Fruit fly (Drosophila melanogaster): ENCODE data around the gene CG32638.

CG32638 gene

dm6 chrX:13172865-13173264 lies 44.3 kb upstream of the CG32638 start:
- no peak for TF ChIP-seq sug (tag; optimal IDR thresholded peaks at IDR 0.05)
- no peak for TF ChIP-seq CG7963 (GFP tag; IDR thresholded peaks at IDR 0.05; ENCODE audit: partially characterized antibody)
- no peak for TF ChIP-seq CG3065 (GFP tag; optimal IDR thresholded peaks at IDR 0.05)
- TF ChIP-seq bigmax (GFP tag; optimal IDR thresholded peaks at IDR 0.05): no peak
- TF ChIP-seq zen (tag; optimal IDR thresholded peaks at IDR 0.05): peak; percentile 15
- no peak for TF ChIP-seq CG10565 (GFP tag; optimal IDR thresholded peaks at IDR 0.05)
- TF ChIP-seq CG11504 (tag; optimal IDR thresholded peaks at IDR 0.05): no peak
- TF ChIP-seq btn (GFP tag; optimal IDR thresholded peaks at IDR 0.05): no peak
- TF ChIP-seq C15 (GFP tag; IDR thresholded peaks at IDR 0.05): no peak
- TF ChIP-seq hkb (optimal IDR thresholded peaks at IDR 0.05): no peak
- TF ChIP-seq hkb (GFP tag; IDR thresholded peaks at IDR 0.05): no peak
- no peak for TF ChIP-seq ken (GFP tag; IDR thresholded peaks at IDR 0.05)
- no peak for TF ChIP-seq Hr39 (optimal IDR thresholded peaks at IDR 0.05)
- no peak for TF ChIP-seq Spps (tag; optimal IDR thresholded peaks at IDR 0.05)
- no peak for TF ChIP-seq lbe (GFP tag; optimal IDR thresholded peaks at IDR 0.05)
- TF ChIP-seq Hr78 (GFP tag; optimal IDR thresholded peaks at IDR 0.05): no peak
- TF ChIP-seq E2f2 (GFP tag; IDR thresholded peaks at IDR 0.05): no peak
- TF ChIP-seq HLH54F (GFP tag; optimal IDR thresholded peaks at IDR 0.05): no peak
- TF ChIP-seq CG15479 (GFP tag; optimal IDR thresholded peaks at IDR 0.05): peak; percentile 70
- no peak for TF ChIP-seq Lhr (GFP tag; optimal IDR thresholded peaks at IDR 0.05)
- no peak for TF ChIP-seq salm (tag; optimal IDR thresholded peaks at IDR 0.05)
- no peak for TF ChIP-seq D19B (GFP tag; optimal IDR thresholded peaks at IDR 0.05)
- peak; percentile 32 for TF ChIP-seq Med (GFP tag)
- TF ChIP-seq Ets97D (GFP tag; optimal IDR thresholded peaks at IDR 0.05): peak; percentile 26
- peak; percentile 68 for TF ChIP-seq CG7271 (tag; optimal IDR thresholded peaks at IDR 0.05)
- TF ChIP-seq CrebB (tag; optimal IDR thresholded peaks at IDR 0.05): no peak

- TF ChIP-seq Mes4 (GFP tag; optimal IDR thresholded peaks at IDR 0.05) (peak; percentile 59), CG9876 (GFP tag; optimal IDR thresholded peaks at IDR 0.05) (peak; percentile 74), CG9609 (GFP tag; optimal IDR thresholded peaks at IDR 0.05) (peak; percentile 69), repo (GFP tag; optimal IDR thresholded peaks at IDR 0.05) (peak; percentile 65), CG13123 (GFP tag; optimal IDR thresholded peaks at IDR 0.05) (peak; percentile 34), chn (GFP tag; optimal IDR thresholded peaks at IDR 0.05) (peak; percentile 55), CG30431 (GFP tag; optimal IDR thresholded peaks at IDR 0.05) (peak; percentile 52), esg (GFP tag; conservative IDR thresholded peaks at IDR 0.05) (peak; percentile 65), CG11723 (GFP tag; optimal IDR thresholded peaks at IDR 0.05) (peak; percentile 55), CG34376 (GFP tag; optimal IDR thresholded peaks at IDR 0.05) (peak; percentile 57), chinmo (GFP tag; IDR thresholded peaks at IDR 0.05; ENCODE audit: partially characterized antibody) (peak; percentile 68; the same call in 1 of the 4 replicates), ftz-f1 (GFP tag; optimal IDR thresholded peaks at IDR 0.05) (no peak), Chrac-16 (GFP tag; optimal IDR thresholded peaks at IDR 0.05) (peak; percentile 62), CTCF (GFP tag; optimal IDR thresholded peaks at IDR 0.05) (peak; percentile 32), dpn (GFP tag; optimal IDR thresholded peaks at IDR 0.05) (peak; percentile 81 to 82), CG10462 (GFP tag; optimal IDR thresholded peaks at IDR 0.05) (peak; percentile 16), nmo (GFP tag; optimal IDR thresholded peaks at IDR 0.05) (peak; percentile 90), CG6175 (GFP tag; IDR thresholded peaks at IDR 0.05) (no peak), chm (GFP tag; IDR thresholded peaks at IDR 0.05) (no peak), Hr3 (GFP tag; optimal IDR thresholded peaks at IDR 0.05) (peak; percentile 70), CG7839 (tag; optimal IDR thresholded peaks at IDR 0.05) (peak; percentile 80), YL-1 (GFP tag; optimal IDR thresholded peaks at IDR 0.05) (peak; percentile 82), insv (GFP tag; optimal IDR thresholded peaks at IDR 0.05) (peak in 1 of 2 experiments; percentile 38), tup (GFP tag; optimal IDR thresholded peaks at IDR 0.05) (peak; percentile 49), pros (GFP tag; optimal IDR thresholded peaks at IDR 0.05) (no peak), CG10267 (tag; optimal IDR thresholded peaks at IDR 0.05) (peak; percentile 78), CG11560 (tag; IDR thresholded peaks at IDR 0.05) (no peak), p53 (GFP tag; optimal IDR thresholded peaks at IDR 0.05) (peak; percentile 37)
Observed at dm6 chrX:13159481-13159880, 30.9 kb upstream of the CG32638 start, which contains the start of the genes Bap60 and CG12096. Bap60 (minus strand) TSS chrX:13159508. CG12096 (plus strand) TSS chrX:13159604.
